5 fruit fly cellular contexts compared by ENCODE assay signal in the genomic region with DNA sequence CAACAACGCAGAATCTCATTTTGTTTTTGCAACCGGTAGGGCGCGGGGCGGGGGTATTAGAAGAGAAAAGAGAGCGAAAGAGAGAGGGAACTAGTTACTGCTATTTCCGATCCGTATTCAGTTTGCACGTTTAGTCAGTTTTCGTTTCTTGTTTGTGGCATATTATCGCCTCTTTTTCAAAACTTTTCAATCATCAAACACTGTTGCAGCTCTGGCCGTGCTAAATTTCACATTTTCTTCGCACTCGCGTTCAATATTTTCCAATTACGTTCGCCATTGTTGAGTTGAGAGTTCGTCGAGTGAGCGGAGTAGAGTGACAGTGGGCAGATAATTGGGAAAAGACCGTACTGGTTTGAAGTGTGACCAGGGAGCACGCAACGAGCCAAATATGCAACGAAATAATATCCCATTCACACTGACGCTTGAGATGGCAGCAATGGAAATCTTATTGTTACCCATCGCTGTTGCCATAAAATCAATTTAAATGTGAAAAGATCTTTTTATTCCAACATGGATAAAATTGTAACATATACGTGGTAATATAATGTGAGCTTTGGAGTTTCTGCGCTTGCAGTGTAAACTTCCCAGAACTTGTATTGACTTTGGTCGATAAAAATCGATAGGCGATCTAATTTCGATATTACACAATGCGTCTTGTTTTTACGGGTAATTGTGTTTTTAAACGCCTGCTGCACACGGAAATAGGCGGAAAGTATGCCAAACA.
TF ChIP-seq lines count a peak whose summit lies in the region.

Gene Ire1 (minus strand): TSS at position 296 of the 724 bp plus-strand sequence.
Gene Mrm2 (plus strand): TSS at position 615 of the 724 bp plus-strand sequence.

TF ChIP-seq in whole organism, adult, 20 proteins besides CTCF, POLR2A, EP300 and RAD21 (continued from another document):
- TF ChIP-seq cnc (optimal IDR thresholded peaks at IDR 0.05; lab: Kevin White, UChicago) (no peak), CG7101 (tag; optimal IDR thresholded peaks at IDR 0.05; lab: Kevin White, UChicago) (peak; percentile 73), CG1620 (GFP tag; optimal IDR thresholded peaks at IDR 0.05; lab: Kevin White, UChicago) (peak; percentile 88), Clk (GFP tag; optimal IDR thresholded peaks at IDR 0.05; lab: Kevin White, UChicago) (peak; percentile 70)

TF ChIP-seq in whole organism, embryonic, 481 proteins besides CTCF, POLR2A, EP300 and RAD21 (continued from another document and continues in another):
- TF ChIP-seq al (GFP tag; IDR thresholded peaks at IDR 0.05; lab: Robert Waterston, UW): peak; percentile 79
- peak; percentile 91 for TF ChIP-seq CG2120 (GFP tag; optimal IDR thresholded peaks at IDR 0.05; lab: Kevin White, UChicago)
- peak; percentile 69 for TF ChIP-seq CG8388 (GFP tag; optimal IDR thresholded peaks at IDR 0.05; lab: Kevin White, UChicago)
- TF ChIP-seq hb (GFP tag; IDR thresholded peaks at IDR 0.05; lab: Robert Waterston, UW; ENCODE audit: partially characterized antibody): peak; percentile 77
- peak; percentile 85 for TF ChIP-seq CG17829 (tag; optimal IDR thresholded peaks at IDR 0.05; lab: Kevin White, UChicago)
- peak; percentile 39 for TF ChIP-seq CG6254 (GFP tag; optimal IDR thresholded peaks at IDR 0.05; lab: Kevin White, UChicago)
- TF ChIP-seq lilli (GFP tag; optimal IDR thresholded peaks at IDR 0.05; lab: Kevin White, UChicago): peak; percentile 91
- peak; percentile 43 for TF ChIP-seq CG17385 (GFP tag; optimal IDR thresholded peaks at IDR 0.05; lab: Kevin White, UChicago)
- peak; percentile 24 for TF ChIP-seq CG17912 (GFP tag; optimal IDR thresholded peaks at IDR 0.05; lab: Kevin White, UChicago)
- TF ChIP-seq CG12104 (GFP tag; optimal IDR thresholded peaks at IDR 0.05; lab: Kevin White, UChicago): peak; percentile 64
- TF ChIP-seq rib (GFP tag; IDR thresholded peaks at IDR 0.05; lab: Robert Waterston, UW): peak; percentile 32; the same call in 1 of the 2 replicates
- peak; percentile 91 for TF ChIP-seq CG3847 (GFP tag; IDR thresholded peaks at IDR 0.05; lab: Robert Waterston, UW)
- peak; percentile 82 for TF ChIP-seq pb (GFP tag; optimal IDR thresholded peaks at IDR 0.05; lab: Kevin White, UChicago)
- peak; percentile 71 for TF ChIP-seq CG17612 (GFP tag; IDR thresholded peaks at IDR 0.05; lab: Robert Waterston, UW)
- TF ChIP-seq abd-A (tag; optimal IDR thresholded peaks at IDR 0.05; lab: Kevin White, UChicago): no peak
- TF ChIP-seq CG30020 (tag; optimal IDR thresholded peaks at IDR 0.05; lab: Kevin White, UChicago): peak; percentile 97
- peak; percentile 83 for TF ChIP-seq CG2712 (tag; optimal IDR thresholded peaks at IDR 0.05; lab: Kevin White, UChicago)
- TF ChIP-seq wek (GFP tag; optimal IDR thresholded peaks at IDR 0.05; lab: Kevin White, UChicago): peak; percentile 60
- TF ChIP-seq Adf1 (GFP tag; IDR thresholded peaks at IDR 0.05; lab: Robert Waterston, UW): peak; percentile 38; the same call in 1 of the 2 replicates
- TF ChIP-seq Chrac-16 (GFP tag; optimal IDR thresholded peaks at IDR 0.05; lab: Kevin White, UChicago): peak; percentile 78
- peak; percentile 42 for TF ChIP-seq lbe (GFP tag; optimal IDR thresholded peaks at IDR 0.05; lab: Kevin White, UChicago)
- peak; percentile 36; the same call in 1 of the 2 replicates for TF ChIP-seq CG32767 (GFP tag; IDR thresholded peaks at IDR 0.05; lab: Robert Waterston, UW)
- TF ChIP-seq CG12219 (GFP tag; optimal IDR thresholded peaks at IDR 0.05; lab: Kevin White, UChicago): peak; percentile 6
- TF ChIP-seq bowl (GFP tag; IDR thresholded peaks at IDR 0.05; lab: Robert Waterston, UW): 0 out of 2 replicates have a peak, but pooled peaks have one; percentile 42
- peak; percentile 21; the same call in 1 of the 3 replicates for TF ChIP-seq H15 (GFP tag; IDR thresholded peaks at IDR 0.05; lab: Robert Waterston, UW)
- peak; percentile 44 for TF ChIP-seq CG18011 (GFP tag; optimal IDR thresholded peaks at IDR 0.05; lab: Kevin White, UChicago)
- no peak for TF ChIP-seq C15 (GFP tag; IDR thresholded peaks at IDR 0.05; lab: Robert Waterston, UW)
- TF ChIP-seq fd102C (GFP tag; optimal IDR thresholded peaks at IDR 0.05; lab: Kevin White, UChicago): no peak

TF ChIP-seq in whole organism, prepupa, 60 proteins besides CTCF, POLR2A, EP300 and RAD21 (continued from another document and continues in another):
- TF ChIP-seq ss (GFP tag; optimal IDR thresholded peaks at IDR 0.05; lab: Kevin White, UChicago) (peak in 1 of 2 experiments; percentile 63), Eip78C (GFP tag; lab: Kevin White, UChicago) (peak; percentile 74), svp (GFP tag; lab: Kevin White, UChicago) (peak; percentile 92), CG3032 (tag; optimal IDR thresholded peaks at IDR 0.05; lab: Kevin White, UChicago) (peak; percentile 78), Eip75B (GFP tag; optimal IDR thresholded peaks at IDR 0.05; lab: Kevin White, UChicago) (peak; percentile 76), CG6276 (GFP tag; optimal IDR thresholded peaks at IDR 0.05; lab: Kevin White, UChicago) (peak; percentile 31), fd59A (GFP tag; optimal IDR thresholded peaks at IDR 0.05; lab: Kevin White, UChicago) (peak; percentile 56), CG10631 (GFP tag; optimal IDR thresholded peaks at IDR 0.05; lab: Kevin White, UChicago) (peak; percentile 80), Blimp-1 (GFP tag; optimal IDR thresholded peaks at IDR 0.05; lab: Kevin White, UChicago) (no peak), Sox15 (GFP tag; optimal IDR thresholded peaks at IDR 0.05; lab: Kevin White, UChicago) (peak; percentile 80), CG32006 (GFP tag; optimal IDR thresholded peaks at IDR 0.05; lab: Kevin White, UChicago) (peak; percentile 74), Sox102F (GFP tag; optimal IDR thresholded peaks at IDR 0.05; lab: Kevin White, UChicago) (peak; percentile 19), Met (GFP tag; optimal IDR thresholded peaks at IDR 0.05; lab: Kevin White, UChicago) (peak; percentile 72), Sox14 (GFP tag; optimal IDR thresholded peaks at IDR 0.05; lab: Kevin White, UChicago) (peak; percentile 88), CG6854 (GFP tag; optimal IDR thresholded peaks at IDR 0.05; lab: Kevin White, UChicago) (peak; percentile 71), Hr38 (GFP tag; optimal IDR thresholded peaks at IDR 0.05; lab: Kevin White, UChicago) (no peak), CG3919 (GFP tag; optimal IDR thresholded peaks at IDR 0.05; lab: Kevin White, UChicago) (peak; percentile 59), esn (GFP tag; optimal IDR thresholded peaks at IDR 0.05; lab: Kevin White, UChicago) (peak; percentile 79), Ets21C (GFP tag; optimal IDR thresholded peaks at IDR 0.05; lab: Kevin White, UChicago) (peak; percentile 75), cyc (GFP tag; optimal IDR thresholded peaks at IDR 0.05; lab: Kevin White, UChicago) (peak; percentile 87), CG1621 (tag; optimal IDR thresholded peaks at IDR 0.05; lab: Kevin White, UChicago) (peak; percentile 87), CG6792 (GFP tag; optimal IDR thresholded peaks at IDR 0.05; lab: Kevin White, UChicago) (peak; percentile 49), vri (GFP tag; optimal IDR thresholded peaks at IDR 0.05; lab: Kevin White, UChicago) (peak; percentile 49), Ets96B (tag; optimal IDR thresholded peaks at IDR 0.05; lab: Kevin White, UChicago) (peak; percentile 40), pdm3 (GFP tag; optimal IDR thresholded peaks at IDR 0.05; lab: Kevin White, UChicago) (peak; percentile 78), fkh (GFP tag; optimal IDR thresholded peaks at IDR 0.05; lab: Kevin White, UChicago) (peak; percentile 98), CG6163 (GFP tag; IDR thresholded peaks at IDR 0.05; lab: Robert Waterston, UW) (peak; percentile 64), CG8632 (GFP tag; optimal IDR thresholded peaks at IDR 0.05; lab: Kevin White, UChicago) (peak; percentile 31), CG8119 (GFP tag; IDR thresholded peaks at IDR 0.05; lab: Robert Waterston, UW) (no peak; the same call in 2 of the 3 replicates), Eip93F (GFP tag; optimal IDR thresholded peaks at IDR 0.05; lab: Kevin White, UChicago) (no peak), acj6 (GFP tag; optimal IDR thresholded peaks at IDR 0.05; lab: Kevin White, UChicago) (peak; percentile 77)

TF ChIP-seq in whole organism, pupa, 21 proteins besides CTCF, POLR2A, EP300 and RAD21 (continued from another document):
- TF ChIP-seq CG8301 (tag; optimal IDR thresholded peaks at IDR 0.05; lab: Kevin White, UChicago) (peak; percentile 53), EcR (GFP tag; optimal IDR thresholded peaks at IDR 0.05; lab: Kevin White, UChicago) (peak; percentile 35)

TF ChIP-seq in whole organism, wandering third instar larva, 38 proteins besides CTCF, POLR2A, EP300 and RAD21 (continued from another document):
- TF ChIP-seq N (GFP tag; optimal IDR thresholded peaks at IDR 0.05; lab: Kevin White, UChicago): peak; percentile 100
- TF ChIP-seq dl (GFP tag; optimal IDR thresholded peaks at IDR 0.05; lab: Kevin White, UChicago; ENCODE audit: insufficient read depth in 1 of 2, partially characterized antibody in 2 of 2): no peak
- peak; percentile 60 for TF ChIP-seq Dif (GFP tag; optimal IDR thresholded peaks at IDR 0.05; lab: Kevin White, UChicago; ENCODE audit: partially characterized antibody)
- peak; percentile 70 for TF ChIP-seq fru (GFP tag; optimal IDR thresholded peaks at IDR 0.05; lab: Kevin White, UChicago)
- TF ChIP-seq rgr (GFP tag; optimal IDR thresholded peaks at IDR 0.05; lab: Kevin White, UChicago): peak; percentile 82
- no peak for TF ChIP-seq Myc (optimal IDR thresholded peaks at IDR 0.05; lab: Kevin White, UChicago)
- peak; percentile 89 for TF ChIP-seq Hr78 (GFP tag; optimal IDR thresholded peaks at IDR 0.05; lab: Kevin White, UChicago)
- TF ChIP-seq usp (GFP tag; optimal IDR thresholded peaks at IDR 0.05; lab: Kevin White, UChicago): no peak
- TF ChIP-seq tai (GFP tag; optimal IDR thresholded peaks at IDR 0.05; lab: Kevin White, UChicago): no peak
- peak; percentile 61 for TF ChIP-seq CG9705 (GFP tag; optimal IDR thresholded peaks at IDR 0.05; lab: Kevin White, UChicago)
- peak; percentile 84 for TF ChIP-seq woc (GFP tag; optimal IDR thresholded peaks at IDR 0.05; lab: Kevin White, UChicago)
- no peak for TF ChIP-seq pan (optimal IDR thresholded peaks at IDR 0.05; lab: Kevin White, UChicago)
- no peak for TF ChIP-seq Dfd (GFP tag; optimal IDR thresholded peaks at IDR 0.05; lab: Kevin White, UChicago)
- no peak for TF ChIP-seq Mio (GFP tag; optimal IDR thresholded peaks at IDR 0.05; lab: Kevin White, UChicago)
- no peak for TF ChIP-seq Vsx2 (GFP tag; optimal IDR thresholded peaks at IDR 0.05; lab: Kevin White, UChicago; ENCODE audit: partially characterized antibody)
- peak; percentile 67 for TF ChIP-seq jim (GFP tag; optimal IDR thresholded peaks at IDR 0.05; lab: Kevin White, UChicago)
- TF ChIP-seq foxo (GFP tag; optimal IDR thresholded peaks at IDR 0.05; lab: Kevin White, UChicago): peak in 1 of 2 experiments; percentile 85
- TF ChIP-seq CrebA (GFP tag; optimal IDR thresholded peaks at IDR 0.05; lab: Kevin White, UChicago; ENCODE audit: borderline replicate concordance): no peak
- TF ChIP-seq Sp1 (GFP tag; optimal IDR thresholded peaks at IDR 0.05; lab: Kevin White, UChicago): peak; percentile 65
TF ChIP-seq in whole organism, wandering third instar larva: peak in this region for 25.
